Worm (Caenorhabditis elegans) whole organism, late embryonic: ENCODE measurements around the gene srz-74.

ENCODE experiments used
- C38D4.7 ChIP-seq: fragments of 200-800 bp; sonication (Bioruptor generic); optimal IDR thresholded peaks from 2 replicates; lab custom pipeline; 2018; ENCODE audit warnings: mild to moderate bottlenecking, missing genetic modification characterization, moderate library complexity, missing compliant biosample characterization
- K02D7.2 ChIP-seq: sonication (generic microtip); optimal IDR thresholded peaks from 2 replicates; lab custom pipeline; 2017; ENCODE audit warnings: mild to moderate bottlenecking, missing genetic modification characterization, missing compliant biosample characterization
- K09A11.1 ChIP-seq: sonication (generic microtip); optimal IDR thresholded peaks from 2 replicates; lab custom pipeline; 2017; ENCODE audit warnings: antibody characterized with exemption, mild to moderate bottlenecking, missing genetic modification characterization, missing compliant biosample characterization; ENCODE audit not compliant: insufficient read depth
- T23F11.4 ChIP-seq: fragments of 200-800 bp; sonication (Bioruptor generic); optimal IDR thresholded peaks from 2 replicates; lab custom pipeline; 2018; ENCODE audit warnings: mild to moderate bottlenecking, missing genetic modification characterization, missing compliant biosample characterization
- ahr-1 ChIP-seq: sonication (generic microtip); optimal IDR thresholded peaks from 2 replicates; lab custom pipeline; 2016; ENCODE audit warnings: missing genetic modification characterization, missing compliant biosample characterization
- ama-1 ChIP-seq: fragments of 150-350 bp; optimal IDR thresholded peaks from 2 replicates; lab custom pipeline; 2014
- ceh-14 ChIP-seq: sonication (generic microtip); optimal IDR thresholded peaks from 2 replicates; lab custom pipeline; 2016; ENCODE audit warnings: missing genotype, missing genetic modification characterization, missing compliant biosample characterization
- ceh-19 ChIP-seq: fragments of 200-800 bp; sonication (Bioruptor generic); optimal IDR thresholded peaks from 2 replicates; lab custom pipeline; 2018; ENCODE audit warnings: mild to moderate bottlenecking, missing genetic modification characterization, missing compliant biosample characterization
- ceh-22 ChIP-seq: sonication (generic microtip); optimal IDR thresholded peaks from 2 replicates; lab custom pipeline; 2017; ENCODE audit warnings: missing biosample characterization, missing genetic modification characterization
- ceh-31 ChIP-seq: sonication (generic microtip); optimal IDR thresholded peaks from 2 replicates; lab custom pipeline; 2016; ENCODE audit warnings: missing genetic modification characterization, missing compliant biosample characterization
- ceh-45 ChIP-seq: fragments of 200-800 bp; sonication (Bioruptor generic); IDR thresholded peaks from 2 replicates; pipeline ENCODE4 v1.3.6; 2022; ENCODE audit warnings: missing genetic modification reagents, missing genetic modification characterization, missing compliant biosample characterization
- ceh-48 ChIP-seq: sonication (generic microtip); optimal IDR thresholded peaks from 2 replicates; lab custom pipeline; 2016; ENCODE audit warnings: missing genetic modification characterization, inconsistent platforms, missing compliant biosample characterization
- ceh-6 ChIP-seq: fragments of 200-800 bp; sonication (Bioruptor generic); optimal IDR thresholded peaks from 2 replicates; lab custom pipeline; 2018; ENCODE audit warnings: mild to moderate bottlenecking, missing genetic modification characterization, missing compliant biosample characterization
- dmd-4 ChIP-seq: sonication (generic microtip); optimal IDR thresholded peaks from 2 replicates; lab custom pipeline; 2016; ENCODE audit warnings: borderline replicate concordance, missing genetic modification characterization, missing compliant biosample characterization
- elt-2 ChIP-seq: sonication (generic microtip); optimal IDR thresholded peaks from 2 replicates; lab custom pipeline; 2016; ENCODE audit warnings: missing genetic modification reagents, missing genetic modification characterization, missing compliant biosample characterization
- elt-4 ChIP-seq: sonication (generic microtip); optimal IDR thresholded peaks from 2 replicates; lab custom pipeline; 2016; ENCODE audit warnings: missing genetic modification characterization, missing compliant biosample characterization
- ets-4 ChIP-seq: sonication (generic microtip); optimal IDR thresholded peaks from 2 replicates; lab custom pipeline; 2016; ENCODE audit warnings: missing genetic modification characterization, missing compliant biosample characterization
- eyg-1 ChIP-seq: sonication (generic microtip); optimal IDR thresholded peaks from 2 replicates; lab custom pipeline; 2016; ENCODE audit warnings: missing genotype, missing genetic modification characterization, missing compliant biosample characterization
- fkh-6 ChIP-seq: sonication (generic microtip); optimal IDR thresholded peaks from 2 replicates; lab custom pipeline; 2016; ENCODE audit warnings: missing genetic modification characterization, missing compliant biosample characterization
- hlh-15 ChIP-seq: sonication (generic microtip); optimal IDR thresholded peaks from 2 replicates; lab custom pipeline; 2016; ENCODE audit warnings: missing genetic modification characterization, missing compliant biosample characterization
- hlh-8 ChIP-seq: sonication (generic microtip); optimal IDR thresholded peaks from 2 replicates; lab custom pipeline; 2016; ENCODE audit warnings: missing genotype, missing genetic modification characterization, missing compliant biosample characterization
- lin-11 ChIP-seq: fragments of 200-800 bp; sonication (Bioruptor generic); optimal IDR thresholded peaks from 2 replicates; lab custom pipeline; 2018; ENCODE audit warnings: mild to moderate bottlenecking, missing genetic modification characterization, missing compliant biosample characterization
- mec-3 ChIP-seq: sonication (generic microtip); optimal IDR thresholded peaks from 2 replicates; lab custom pipeline; 2016; ENCODE audit warnings: borderline replicate concordance, missing genetic modification characterization, missing compliant biosample characterization
- nfya-1 ChIP-seq: sonication (generic microtip); optimal IDR thresholded peaks from 2 replicates; lab custom pipeline; 2017; ENCODE audit warnings: missing genetic modification characterization, mild to moderate bottlenecking, missing compliant biosample characterization, antibody characterized with exemption, moderate library complexity
- nhr-232 ChIP-seq: sonication (generic microtip); optimal IDR thresholded peaks from 2 replicates; lab custom pipeline; 2016; ENCODE audit warnings: missing genetic modification characterization, missing compliant biosample characterization
- odd-2 ChIP-seq: sonication (generic microtip); optimal IDR thresholded peaks from 2 replicates; lab custom pipeline; 2017; ENCODE audit warnings: antibody characterized with exemption, mild to moderate bottlenecking, missing genetic modification characterization, missing compliant biosample characterization
- pros-1 ChIP-seq: fragments of 150-350 bp; optimal IDR thresholded peaks from 2 replicates; lab custom pipeline; 2014; ENCODE audit warnings: missing biosample characterization, missing genetic modification reagents, missing genetic modification characterization
- rnt-1 ChIP-seq: sonication (generic microtip); optimal IDR thresholded peaks from 2 replicates; lab custom pipeline; 2016; ENCODE audit warnings: missing genetic modification characterization, missing compliant biosample characterization
- sox-4 ChIP-seq: sonication (generic microtip); optimal IDR thresholded peaks from 2 replicates; lab custom pipeline; 2017; ENCODE audit warnings: mild to moderate bottlenecking, missing genetic modification characterization, inconsistent platforms, missing compliant biosample characterization
- tbx-2 ChIP-seq: sonication (generic microtip); optimal IDR thresholded peaks from 2 replicates; lab custom pipeline; 2016; ENCODE audit warnings: missing genetic modification characterization, missing compliant biosample characterization
- tbx-7 ChIP-seq: sonication (generic microtip); optimal IDR thresholded peaks from 2 replicates; lab custom pipeline; 2016; ENCODE audit warnings: missing genotype, missing genetic modification characterization, missing compliant biosample characterization
- ttx-3 ChIP-seq: sonication (generic microtip); optimal IDR thresholded peaks from 2 replicates; lab custom pipeline; 2016; ENCODE audit warnings: missing genetic modification reagents, missing genetic modification characterization, missing compliant biosample characterization
- unc-3 ChIP-seq, 2 experiments: fragments of 200-800 bp in 1 of 2; sonication (Bioruptor generic) in 1 of 2; sonication (generic microtip) in 1 of 2; conservative IDR thresholded peaks in 1 of 2; optimal IDR thresholded peaks in 1 of 2; 2 replicates each; pipeline versions ENCODE4 v1.3.6 to Lab custom; 2016 to 2022; ENCODE audit warnings: missing compliant biosample characterization in 2 of 2, missing genetic modification characterization in 2 of 2, missing genetic modification reagents in 1 of 2
- unc-42 ChIP-seq: sonication (generic microtip); optimal IDR thresholded peaks from 2 replicates; lab custom pipeline; 2016; ENCODE audit warnings: missing genotype, missing genetic modification characterization, missing compliant biosample characterization
- unc-86 ChIP-seq: sonication (generic microtip); optimal IDR thresholded peaks from 2 replicates; lab custom pipeline; 2016; ENCODE audit warnings: missing genetic modification characterization, missing compliant biosample characterization
- zip-5 ChIP-seq: sonication (generic microtip); optimal IDR thresholded peaks from 2 replicates; lab custom pipeline; 2016; ENCODE audit warnings: missing genetic modification characterization, missing compliant biosample characterization

The srz-74 gene

ce11 chrIV:16350690-16351089, 21.4 kb downstream of the srz-74 start, which contains the start of gene C35D6.4:
C35D6.4 (plus strand) TSS chrIV:16350990.
- TF ChIP-seq ceh-31 (tag; lab: Kevin White, UChicago) = no peak
- TF ChIP-seq lin-11 (tag; lab: Kevin White, UChicago) = no peak
- no peak for TF ChIP-seq T23F11.4
- no peak for TF ChIP-seq unc-3 (GFP tag; conservative IDR thresholded peaks at IDR 0.05; lab: Robert Waterston, UW)
- no peak for TF ChIP-seq unc-3 (tag; optimal IDR thresholded peaks at IDR 0.05; lab: Kevin White, UChicago)
- TF ChIP-seq unc-86 = no peak
- TF ChIP-seq C38D4.7 = no peak
- TF ChIP-seq fkh-6 (tag; lab: Kevin White, UChicago) = no peak
- TF ChIP-seq K09A11.1 (tag; lab: Kevin White, UChicago) = no peak
- no peak for TF ChIP-seq eyg-1 (tag; lab: Kevin White, UChicago)
- no peak for TF ChIP-seq rnt-1 (tag; lab: Kevin White, UChicago)
- no peak for TF ChIP-seq hlh-8 (tag; lab: Kevin White, UChicago)

ce11 chrIV:16364581-16364980, 35.3 kb downstream of the srz-74 start:
- no peak for TF ChIP-seq unc-3 (GFP tag; conservative IDR thresholded peaks at IDR 0.05; lab: Robert Waterston, UW)
- no peak for TF ChIP-seq unc-3 (tag; optimal IDR thresholded peaks at IDR 0.05; lab: Kevin White, UChicago)
- no peak for TF ChIP-seq ceh-22 (tag; lab: Kevin White, UChicago)
- TF ChIP-seq ahr-1 = no peak
- TF ChIP-seq fkh-6 (tag; lab: Kevin White, UChicago) = no peak
- no peak for TF ChIP-seq ceh-6 (GFP tag; lab: Kevin White, UChicago)
- no peak for TF ChIP-seq pros-1
- no peak for TF ChIP-seq ttx-3 (tag; lab: Kevin White, UChicago)
- no peak for TF ChIP-seq dmd-4 (tag; lab: Kevin White, UChicago)
- no peak for TF ChIP-seq hlh-8 (tag; lab: Kevin White, UChicago)
- no peak for TF ChIP-seq elt-2 (tag; lab: Kevin White, UChicago)
- TF ChIP-seq ets-4 (tag; lab: Kevin White, UChicago) = no peak
- TF ChIP-seq hlh-15 (tag; lab: Kevin White, UChicago) = no peak
- TF ChIP-seq zip-5 (tag; lab: Kevin White, UChicago) = no peak
- no peak for TF ChIP-seq ceh-45

DNA sequence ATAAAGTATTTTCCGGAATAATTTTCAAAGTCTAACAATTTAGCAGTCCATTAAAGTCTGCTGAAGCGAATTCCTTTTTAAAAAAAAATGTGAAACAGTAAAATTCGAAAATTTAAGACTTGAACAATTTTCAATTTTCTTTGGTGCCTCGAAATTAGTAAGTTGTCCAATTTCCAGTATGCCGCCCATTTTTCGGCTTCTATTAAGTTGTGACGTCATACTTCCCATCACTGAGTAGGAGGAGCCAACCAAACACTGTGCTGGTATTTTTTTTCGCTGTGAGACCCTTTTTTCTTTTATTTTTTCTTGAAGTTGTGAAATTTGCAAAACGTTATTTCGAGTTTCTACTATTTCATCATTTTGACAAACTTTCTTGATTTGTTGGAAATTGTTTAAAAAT, 41.3 kb downstream of the srz-74 start:
- TF ChIP-seq tbx-7 (tag; lab: Kevin White, UChicago) = no peak
- no peak for TF ChIP-seq tbx-2 (tag; lab: Kevin White, UChicago)

DNA sequence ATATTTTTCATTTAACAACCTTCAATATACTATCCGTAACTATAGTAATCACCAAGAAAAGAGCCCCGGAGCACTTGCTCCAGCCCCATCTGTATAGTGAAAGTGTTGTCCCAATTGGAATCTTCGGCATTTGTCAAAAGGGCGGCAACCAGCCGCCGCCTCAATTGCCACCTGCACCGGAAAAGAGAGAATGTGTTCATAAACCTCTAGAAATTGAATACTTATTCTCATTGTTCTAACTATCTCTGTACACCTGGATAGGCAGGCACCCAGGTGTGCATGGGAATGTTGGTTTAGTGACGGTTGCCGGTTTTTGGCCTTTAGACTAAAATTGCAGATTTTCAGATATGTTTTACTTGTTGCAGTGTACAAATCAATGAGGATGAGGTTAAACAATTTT, 48.7 kb downstream of the srz-74 start:
- no peak for TF ChIP-seq ceh-14 (tag; lab: Kevin White, UChicago)
- TF ChIP-seq nfya-1 (tag; lab: Kevin White, UChicago) = no peak
- TF ChIP-seq ahr-1 = no peak
- TF ChIP-seq zip-5 (tag; lab: Kevin White, UChicago) = no peak
- no peak for TF ChIP-seq odd-2 (tag; lab: Kevin White, UChicago)
- no peak for TF ChIP-seq ceh-6 (GFP tag; lab: Kevin White, UChicago)
- TF ChIP-seq elt-4 (tag; lab: Kevin White, UChicago) = no peak
- no peak for TF ChIP-seq unc-42 (tag; lab: Kevin White, UChicago)
- TF ChIP-seq nhr-232 (tag; lab: Kevin White, UChicago) = no peak
- no peak for TF ChIP-seq ceh-19 (GFP tag; lab: Kevin White, UChicago)
- no peak for TF ChIP-seq ceh-48 (tag; lab: Kevin White, UChicago)
- no peak for TF ChIP-seq K02D7.2 (tag; lab: Kevin White, UChicago)
- no peak for TF ChIP-seq tbx-2 (tag; lab: Kevin White, UChicago)
- no peak for TF ChIP-seq ama-1 (lab: Kevin White, UChicago)
- TF ChIP-seq sox-4 (tag; lab: Kevin White, UChicago) = no peak
- no peak for TF ChIP-seq ets-4 (tag; lab: Kevin White, UChicago)
- no peak for TF ChIP-seq C38D4.7
- no peak for TF ChIP-seq mec-3 (tag; lab: Kevin White, UChicago)
